Worm (Caenorhabditis elegans) whole organism, early embryonic: ENCODE measurements around the gene rmd-6.

Experiments
- B0310.2 ChIP-seq: sonication (generic microtip); optimal IDR thresholded peaks from 2 replicates; lab custom pipeline; 2016; ENCODE audit warnings: mild to moderate bottlenecking, missing genetic modification characterization, missing compliant biosample characterization
- aly-1 ChIP-seq: sonication (generic microtip); optimal IDR thresholded peaks from 2 replicates; lab custom pipeline; 2016; ENCODE audit warnings: missing genetic modification characterization, missing compliant biosample characterization
- ceh-13 ChIP-seq: fragments of 200-800 bp; sonication (Bioruptor generic); optimal IDR thresholded peaks from 2 replicates; lab custom pipeline; 2018; ENCODE audit warnings: mild to moderate bottlenecking, missing genetic modification characterization, missing compliant biosample characterization
- flt-1 ChIP-seq: fragments of 200-800 bp; sonication (Bioruptor generic); IDR thresholded peaks from 2 replicates; pipeline ENCODE4 v1.3.6; 2022; ENCODE audit warnings: missing genetic modification characterization, missing compliant biosample characterization
- hmbx-1 ChIP-seq: sonication (generic microtip); optimal IDR thresholded peaks from 2 replicates; lab custom pipeline; 2016; ENCODE audit warnings: mild to moderate bottlenecking, missing genetic modification characterization, missing compliant biosample characterization
- hmg-4 ChIP-seq: fragments of 200-800 bp; sonication (Bioruptor generic); optimal IDR thresholded peaks from 2 replicates; lab custom pipeline; 2018; ENCODE audit warnings: mild to moderate bottlenecking, missing genetic modification characterization, missing compliant biosample characterization
- tbx-11 ChIP-seq: fragments of 200-800 bp; sonication (Bioruptor generic); IDR thresholded peaks from 2 replicates; pipeline ENCODE4 v1.3.6; 2022; ENCODE audit warnings: missing genetic modification characterization, missing compliant biosample characterization

Gene rmd-6

ce11 chrIV:5110391-5110930 lies 41.8 kb downstream of the rmd-6 start:
- no peak for TF ChIP-seq hmbx-1
- TF ChIP-seq flt-1 (GFP tag; lab: Robert Waterston, UW) = no peak
- TF ChIP-seq aly-1 (tag; lab: Kevin White, UChicago) = no peak
- no peak for TF ChIP-seq tbx-11 (GFP tag; lab: Robert Waterston, UW)
- TF ChIP-seq hmg-4 (GFP tag; lab: Kevin White, UChicago) = no peak
- TF ChIP-seq B0310.2 = no peak
- no peak for TF ChIP-seq ceh-13 (GFP tag; lab: Kevin White, UChicago)

DNA sequence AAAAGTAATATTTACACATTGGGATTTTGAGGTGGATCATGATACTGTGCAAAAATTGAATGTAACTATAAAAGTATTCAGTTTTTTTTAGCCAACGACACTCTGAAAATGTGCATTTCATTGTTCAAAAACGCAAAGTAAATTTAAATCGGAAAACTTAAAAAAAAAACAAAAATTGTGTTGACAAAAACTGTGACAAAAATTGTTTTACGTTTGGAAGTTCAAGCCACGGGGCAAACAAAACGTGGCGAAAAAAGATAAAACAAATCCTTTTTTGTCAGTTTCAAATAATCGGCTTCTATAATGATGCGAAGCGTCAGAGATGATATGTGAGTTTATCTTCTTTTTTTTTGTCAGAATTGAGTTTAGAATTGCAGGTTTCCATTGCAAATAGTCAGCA lies 42.9 kb downstream of the rmd-6 start, which contains the start of gene AC7.3:
AC7.3 (plus strand) TSS at position 301 of the 400 bp plus-strand sequence.
- TF ChIP-seq hmg-4 (GFP tag; lab: Kevin White, UChicago) = no peak
